Fruit fly (Drosophila melanogaster): ENCODE measurements around the gene gdrd.
A peak's percentile ranks its signal among the peaks of the same experiment; 100 is the strongest.

The gdrd gene

DNA sequence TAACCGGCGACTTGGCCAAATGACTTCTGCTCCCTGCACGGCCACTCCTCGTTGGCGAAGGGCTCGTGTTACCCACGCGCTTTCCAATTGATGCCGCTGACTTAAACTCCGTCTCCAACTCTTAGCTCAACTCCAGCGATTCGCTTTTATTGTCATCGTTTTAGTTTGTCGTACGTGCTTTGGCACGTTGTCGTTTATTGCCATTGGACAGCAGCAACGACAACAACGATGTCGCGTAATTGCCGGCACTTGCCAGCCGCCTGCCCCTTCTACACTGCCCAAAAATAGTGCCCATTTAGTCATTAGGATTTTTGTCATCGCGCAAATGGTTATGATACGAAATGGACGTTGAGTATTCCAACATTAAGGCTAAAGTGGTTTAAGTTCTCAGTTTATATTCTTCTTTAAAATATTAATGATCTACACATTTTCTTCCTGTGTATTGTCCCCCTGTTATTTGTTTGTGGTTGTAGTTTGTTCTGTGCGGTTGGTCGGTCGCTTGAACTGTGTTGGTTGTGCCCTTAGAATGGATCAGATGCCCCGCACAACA is 25.3 kb upstream of the gdrd start (continued):
- peak in 1 of 2 experiments; percentile 77 for TF ChIP-seq Hr78 (GFP tag; optimal IDR thresholded peaks at IDR 0.05)
- peak; percentile 90 for TF ChIP-seq PHDP (tag; optimal IDR thresholded peaks at IDR 0.05)
- no peak for TF ChIP-seq mld (GFP tag; IDR thresholded peaks at IDR 0.05; ENCODE audit: partially characterized antibody)
- TF ChIP-seq CG17385 (GFP tag; optimal IDR thresholded peaks at IDR 0.05) = peak; percentile 86
- TF ChIP-seq Myb (GFP tag; optimal IDR thresholded peaks at IDR 0.05) = peak; percentile 65
- peak; percentile 58 for TF ChIP-seq CG11085 (GFP tag; IDR thresholded peaks at IDR 0.05)
- TF ChIP-seq scrt (GFP tag; optimal IDR thresholded peaks at IDR 0.05) = peak; percentile 76
- no peak for TF ChIP-seq Hr39 (optimal IDR thresholded peaks at IDR 0.05)
- peak; percentile 77 for TF ChIP-seq Mrtf (GFP tag; IDR thresholded peaks at IDR 0.05)
- TF ChIP-seq BtbVII (GFP tag; optimal IDR thresholded peaks at IDR 0.05) = peak; percentile 80
- TF ChIP-seq knrl (GFP tag; IDR thresholded peaks at IDR 0.05; ENCODE audit: partially characterized antibody) = no peak
- peak; percentile 35 for TF ChIP-seq Ravus (GFP tag; IDR thresholded peaks at IDR 0.05)
- TF ChIP-seq jigr1 (GFP tag; IDR thresholded peaks at IDR 0.05) = peak; percentile 65; the same call in 1 of the 3 replicates
- no peak for TF ChIP-seq pita (GFP tag; optimal IDR thresholded peaks at IDR 0.05)
- TF ChIP-seq Sox100B (GFP tag; optimal IDR thresholded peaks at IDR 0.05) = peak; percentile 80
- peak; percentile 60 for TF ChIP-seq CG10565 (GFP tag; optimal IDR thresholded peaks at IDR 0.05)
- TF ChIP-seq btn (GFP tag; optimal IDR thresholded peaks at IDR 0.05) = peak; percentile 88
- peak; percentile 64 for TF ChIP-seq dati (GFP tag; IDR thresholded peaks at IDR 0.05)
- peak; percentile 88 for TF ChIP-seq Six4 (GFP tag; optimal IDR thresholded peaks at IDR 0.05)
- TF ChIP-seq Sox102F (GFP tag; optimal IDR thresholded peaks at IDR 0.05) = peak; percentile 91
- TF ChIP-seq vvl (GFP tag; IDR thresholded peaks at IDR 0.05) = peak; percentile 93
- TF ChIP-seq Awh (GFP tag; IDR thresholded peaks at IDR 0.05) = peak; percentile 84
- TF ChIP-seq C15 (GFP tag; IDR thresholded peaks at IDR 0.05) = 0 out of 3 replicates have a peak, but pooled peaks have one; percentile 45
- peak; percentile 49 for TF ChIP-seq TFAM (GFP tag; optimal IDR thresholded peaks at IDR 0.05)
- TF ChIP-seq sima (GFP tag; optimal IDR thresholded peaks at IDR 0.05) = peak; percentile 72
- peak; percentile 57 for TF ChIP-seq gt (GFP tag; IDR thresholded peaks at IDR 0.05)
- peak; percentile 52; the same call in 1 of the 2 replicates for TF ChIP-seq Nf-YA (GFP tag; IDR thresholded peaks at IDR 0.05)
- TF ChIP-seq bcd (GFP tag; optimal IDR thresholded peaks at IDR 0.05) = peak; percentile 88
- TF ChIP-seq CG1832 (GFP tag; optimal IDR thresholded peaks at IDR 0.05) = no peak
- no peak for TF ChIP-seq CG17186 (GFP tag; optimal IDR thresholded peaks at IDR 0.05)
- peak; percentile 81 for TF ChIP-seq ken (GFP tag; IDR thresholded peaks at IDR 0.05)
- TF ChIP-seq CG14860 (GFP tag; IDR thresholded peaks at IDR 0.05; ENCODE audit: partially characterized antibody) = no peak
- TF ChIP-seq CG34224 (GFP tag; IDR thresholded peaks at IDR 0.05; ENCODE audit: partially characterized antibody) = no peak
- peak; percentile 75 for TF ChIP-seq CG12942 (GFP tag; optimal IDR thresholded peaks at IDR 0.05)
- TF ChIP-seq dm (GFP tag; optimal IDR thresholded peaks at IDR 0.05) = peak; percentile 83
- TF ChIP-seq ash1 (GFP tag; optimal IDR thresholded peaks at IDR 0.05) = peak; percentile 44
- peak; percentile 66 for TF ChIP-seq CG1024 (GFP tag; IDR thresholded peaks at IDR 0.05)
- TF ChIP-seq gcm (GFP tag; optimal IDR thresholded peaks at IDR 0.05) = peak; percentile 88
- TF ChIP-seq hkb (optimal IDR thresholded peaks at IDR 0.05) = no peak
- peak; percentile 90 for TF ChIP-seq hkb (GFP tag; IDR thresholded peaks at IDR 0.05)
- peak; percentile 78 for TF ChIP-seq CG1792 (GFP tag; optimal IDR thresholded peaks at IDR 0.05)
- peak; percentile 85 for TF ChIP-seq CG10267 (tag; optimal IDR thresholded peaks at IDR 0.05)
- TF ChIP-seq z (GFP tag; IDR thresholded peaks at IDR 0.05) = no peak
- TF ChIP-seq CG14014 (GFP tag; IDR thresholded peaks at IDR 0.05) = peak; percentile 89
- TF ChIP-seq CG13424 (tag; optimal IDR thresholded peaks at IDR 0.05) = peak; percentile 91
- peak; percentile 69 for TF ChIP-seq eyg (GFP tag; optimal IDR thresholded peaks at IDR 0.05)
- TF ChIP-seq abd-A (tag; optimal IDR thresholded peaks at IDR 0.05) = peak; percentile 90
- peak; percentile 52 for TF ChIP-seq Sry-β (GFP tag; optimal IDR thresholded peaks at IDR 0.05)
- TF ChIP-seq CG1602 (GFP tag; optimal IDR thresholded peaks at IDR 0.05) = peak; percentile 87
- peak; percentile 75 for TF ChIP-seq Vsx1 (GFP tag; optimal IDR thresholded peaks at IDR 0.05)
- peak; percentile 57; the same call in 1 of the 2 replicates for TF ChIP-seq CG6272 (GFP tag; IDR thresholded peaks at IDR 0.05)
